Fruit fly (Drosophila melanogaster) whole organism, embryonic: Measurements from ENCODE around the gene CG15011.

Experiments used
- CG10147 ChIP-seq: fragments of 200-800 bp; sonication (Bioruptor generic); optimal IDR thresholded peaks from 2 replicates; lab custom pipeline; 2019; ENCODE audit warnings: missing biosample characterization, mild to moderate bottlenecking, missing genetic modification characterization, moderate library complexity
- CG10321 ChIP-seq: fragments of 200-800 bp; sonication (Bioruptor generic); IDR thresholded peaks from 2 replicates; pipeline ENCODE4 v1.3.6; 2022; ENCODE audit warnings: missing biosample characterization, missing genetic modification characterization
- CG10959 ChIP-seq: fragments of 200-800 bp; sonication (Bioruptor generic); IDR thresholded peaks from 2 replicates; pipeline ENCODE4 v1.3.6; 2022; ENCODE audit warnings: missing biosample characterization, missing genetic modification characterization
- CG11504 ChIP-seq: fragments of 200-800 bp; sonication (Bioruptor generic); optimal IDR thresholded peaks from 3 replicates; lab custom pipeline; 2019; ENCODE audit warnings: missing biosample characterization, mild to moderate bottlenecking, missing genetic modification characterization, moderate library complexity
- CG11695 ChIP-seq: fragments of 200-800 bp; sonication (Bioruptor generic); IDR thresholded peaks from 3 replicates; pipeline ENCODE4 v1.3.6; 2022; ENCODE audit warnings: missing biosample characterization, missing genetic modification characterization
- CG12299 ChIP-seq: fragments of 200-800 bp; sonication (Bioruptor generic); optimal IDR thresholded peaks from 2 replicates; lab custom pipeline; 2018; ENCODE audit warnings: missing biosample characterization, mild to moderate bottlenecking, missing genetic modification characterization
- CG14050 ChIP-seq: fragments of 200-800 bp; sonication (Bioruptor generic); IDR thresholded peaks from 3 replicates; pipeline ENCODE4 v1.3.6; 2022; ENCODE audit warnings: missing biosample characterization, missing genetic modification characterization
- CG15011 ChIP-seq: fragments of 200-800 bp; sonication (Bioruptor generic); optimal IDR thresholded peaks from 3 replicates; lab custom pipeline; 2018; ENCODE audit warnings: missing biosample characterization, mild to moderate bottlenecking, missing genetic modification characterization
- CG15479 ChIP-seq: fragments of 200-800 bp; sonication (Bioruptor generic); optimal IDR thresholded peaks from 3 replicates; lab custom pipeline; 2019; ENCODE audit warnings: missing biosample characterization, mild to moderate bottlenecking, missing genetic modification characterization, moderate library complexity
- CG15601 ChIP-seq: fragments of 200-800 bp; sonication (Bioruptor generic); optimal IDR thresholded peaks from 3 replicates; lab custom pipeline; 2019; ENCODE audit warnings: missing biosample characterization, mild to moderate bottlenecking, missing genetic modification characterization, moderate library complexity
- CG1647 ChIP-seq: fragments of 200-800 bp; sonication (Bioruptor generic); optimal IDR thresholded peaks from 3 replicates; lab custom pipeline; 2016; ENCODE audit warnings: missing biosample characterization, missing genetic modification characterization
- CG16813 ChIP-seq: fragments of 200-800 bp; sonication (Bioruptor generic); IDR thresholded peaks from 3 replicates; pipeline ENCODE4 v1.3.6; 2022; ENCODE audit warnings: missing biosample characterization, missing genetic modification characterization; ENCODE audit not compliant: partially characterized antibody
- CG16815 ChIP-seq: fragments of 200-800 bp; sonication (Bioruptor generic); optimal IDR thresholded peaks from 3 replicates; lab custom pipeline; 2017; ENCODE audit warnings: missing biosample characterization, mild to moderate bottlenecking, missing genetic modification characterization
- CG17361 ChIP-seq: fragments of 200-800 bp; sonication (Bioruptor generic); IDR thresholded peaks from 3 replicates; pipeline ENCODE4 v1.3.6; 2022; ENCODE audit warnings: missing biosample characterization, missing genetic modification characterization
- CG30020 ChIP-seq: fragments of 200-800 bp; optimal IDR thresholded peaks from 2 replicates; lab custom pipeline; 2019; ENCODE audit warnings: missing biosample characterization, mild to moderate bottlenecking, missing genetic modification characterization, moderate library complexity
- CG31224 ChIP-seq: fragments of 200-800 bp; sonication (Bioruptor generic); IDR thresholded peaks from 2 replicates; pipeline ENCODE4 v1.3.6; 2022; ENCODE audit warnings: missing biosample characterization, missing genetic modification characterization
- CG3995 ChIP-seq: fragments of 200-800 bp; sonication (Bioruptor generic); optimal IDR thresholded peaks from 3 replicates; lab custom pipeline; 2016; ENCODE audit warnings: missing biosample characterization, missing genetic modification characterization
- CG4404 ChIP-seq: fragments of 200-800 bp; sonication (Bioruptor generic); IDR thresholded peaks from 2 replicates; pipeline ENCODE4 v1.3.6; 2022; ENCODE audit warnings: missing biosample characterization, missing genetic modification characterization
- CG4854 ChIP-seq: fragments of 200-800 bp; sonication (Bioruptor generic); optimal IDR thresholded peaks from 2 replicates; lab custom pipeline; 2016; ENCODE audit warnings: missing biosample characterization, missing genetic modification characterization, inconsistent platforms
- CG6854 ChIP-seq: fragments of 200-800 bp; sonication (Bioruptor generic); optimal IDR thresholded peaks from 3 replicates; lab custom pipeline; 2017; ENCODE audit warnings: missing biosample characterization, mild to moderate bottlenecking, missing genetic modification characterization
- CHES-1-like ChIP-seq: fragments of 200-800 bp; sonication (Bioruptor generic); optimal IDR thresholded peaks from 2 replicates; lab custom pipeline; 2016; ENCODE audit warnings: missing biosample characterization, missing genetic modification characterization
- Drgx ChIP-seq: fragments of 200-800 bp; sonication (Bioruptor generic); IDR thresholded peaks from 2 replicates; pipeline ENCODE4 v1.3.6; 2022; ENCODE audit warnings: missing biosample characterization, missing genetic modification characterization
- ERR ChIP-seq: fragments of 200-800 bp; sonication (Bioruptor generic); optimal IDR thresholded peaks from 2 replicates; lab custom pipeline; 2016; ENCODE audit warnings: missing biosample characterization, missing genetic modification characterization
- Hey ChIP-seq: fragments of 200-800 bp; sonication (Bioruptor generic); optimal IDR thresholded peaks from 3 replicates; lab custom pipeline; 2018; ENCODE audit warnings: missing biosample characterization, mild to moderate bottlenecking, missing genetic modification characterization
- Hr3 ChIP-seq: fragments of 200-800 bp; sonication (Bioruptor generic); optimal IDR thresholded peaks from 3 replicates; lab custom pipeline; 2016; ENCODE audit warnings: missing biosample characterization, missing genetic modification characterization
- Myb ChIP-seq: fragments of 200-800 bp; sonication (Bioruptor generic); optimal IDR thresholded peaks from 2 replicates; lab custom pipeline; 2016; ENCODE audit warnings: missing biosample characterization, missing genetic modification characterization
- NC2β ChIP-seq: fragments of 200-800 bp; sonication (Bioruptor generic); optimal IDR thresholded peaks from 2 replicates; lab custom pipeline; 2016; ENCODE audit warnings: missing biosample characterization, missing genetic modification characterization
- Ptx1 ChIP-seq: fragments of 200-800 bp; sonication (Bioruptor generic); IDR thresholded peaks from 2 replicates; pipeline ENCODE4 v1.3.6; 2022; ENCODE audit warnings: missing biosample characterization, missing genetic modification characterization
- Sry-β ChIP-seq: fragments of 200-800 bp; sonication (Bioruptor generic); optimal IDR thresholded peaks from 2 replicates; lab custom pipeline; 2018; ENCODE audit warnings: missing biosample characterization, mild to moderate bottlenecking, missing genetic modification characterization, moderate library complexity
- Trl ChIP-seq, 3 experiments: fragments of >200 bp in 2 of 3; fragments of 200-800 bp in 1 of 3; sonication (Bioruptor generic) in 1 of 3; optimal IDR thresholded peaks; 2 replicates in 1 of 3; 3 replicates in 2 of 3; lab custom pipeline; 2016 to 2017; ENCODE audit warnings: missing biosample characterization in 1 of 3, missing genetic modification characterization in 1 of 3
- Usf ChIP-seq: fragments of 200-800 bp; sonication (Bioruptor generic); optimal IDR thresholded peaks from 2 replicates; lab custom pipeline; 2017; ENCODE audit warnings: missing genotype, missing biosample characterization, missing genetic modification characterization
- ab ChIP-seq: fragments of 200-800 bp; sonication (Bioruptor generic); optimal IDR thresholded peaks from 2 replicates; lab custom pipeline; 2016; ENCODE audit warnings: missing biosample characterization, missing genetic modification characterization
- ap ChIP-seq: fragments of 200-800 bp; sonication (Bioruptor generic); IDR thresholded peaks from 2 replicates; pipeline ENCODE4 v1.3.6; 2022; ENCODE audit warnings: missing biosample characterization, missing genetic modification characterization
- ase ChIP-seq: fragments of 200-800 bp; sonication (Bioruptor generic); IDR thresholded peaks from 3 replicates; pipeline ENCODE4 v1.3.6; 2022; ENCODE audit warnings: missing biosample characterization, missing genetic modification characterization
- da ChIP-seq: fragments of 200-800 bp; sonication (Bioruptor generic); optimal IDR thresholded peaks from 2 replicates; lab custom pipeline; 2016; ENCODE audit warnings: missing biosample characterization, missing genetic modification characterization
- dmrt11E ChIP-seq: fragments of 200-800 bp; sonication (Bioruptor generic); optimal IDR thresholded peaks from 3 replicates; lab custom pipeline; 2018; ENCODE audit warnings: missing biosample characterization, mild to moderate bottlenecking, missing genetic modification characterization, moderate library complexity
- fru ChIP-seq: fragments of >200 bp; optimal IDR thresholded peaks from 2 replicates; lab custom pipeline; 2017
- gem ChIP-seq: fragments of 200-800 bp; sonication (Bioruptor generic); optimal IDR thresholded peaks from 2 replicates; lab custom pipeline; 2019; ENCODE audit warnings: missing biosample characterization, mild to moderate bottlenecking, missing genetic modification characterization, moderate library complexity
- jing ChIP-seq: fragments of 200-800 bp; sonication (Bioruptor generic); optimal IDR thresholded peaks from 2 replicates; lab custom pipeline; 2018; ENCODE audit warnings: missing biosample characterization, mild to moderate bottlenecking, missing genetic modification characterization
- kni ChIP-seq: fragments of 200-800 bp; sonication (Bioruptor generic); optimal IDR thresholded peaks from 3 replicates; lab custom pipeline; 2017; ENCODE audit warnings: mild to moderate bottlenecking, missing biosample characterization, missing genetic modification reagents, missing genetic modification characterization
- lola ChIP-seq, 3 experiments: fragments of >200 bp in 2 of 3; fragments of 200-800 bp in 1 of 3; sonication (Bioruptor generic) in 1 of 3; optimal IDR thresholded peaks; 2 replicates each; lab custom pipeline; 2017 to 2019; ENCODE audit warnings: missing biosample characterization in 3 of 3, missing genetic modification characterization in 3 of 3, mild to moderate bottlenecking in 1 of 3, moderate library complexity in 1 of 3
- nom ChIP-seq: fragments of 200-800 bp; sonication (Bioruptor generic); optimal IDR thresholded peaks from 2 replicates; lab custom pipeline; 2017; ENCODE audit warnings: missing biosample characterization, missing genetic modification characterization, mild to moderate bottlenecking, moderate library complexity, missing genetic modification reagents
- oc ChIP-seq: fragments of 200-800 bp; sonication (Bioruptor generic); optimal IDR thresholded peaks from 2 replicates; lab custom pipeline; 2018; ENCODE audit warnings: missing biosample characterization, mild to moderate bottlenecking, missing genetic modification characterization, moderate library complexity
- otp ChIP-seq: fragments of 200-800 bp; sonication (Bioruptor generic); IDR thresholded peaks from 3 replicates; pipeline ENCODE4, ENCODE4 v1.3.6; 2022; ENCODE audit warnings: missing biosample characterization, missing genetic modification characterization
- pfk ChIP-seq: fragments of 200-800 bp; sonication (Bioruptor generic); optimal IDR thresholded peaks from 2 replicates; lab custom pipeline; 2018; ENCODE audit warnings: missing biosample characterization, mild to moderate bottlenecking, missing genetic modification characterization, moderate library complexity
- sima ChIP-seq: fragments of 200-800 bp; sonication (Bioruptor generic); optimal IDR thresholded peaks from 2 replicates; lab custom pipeline; 2016; ENCODE audit warnings: missing biosample characterization, missing genetic modification characterization
- tll ChIP-seq, 2 experiments: fragments of 200-800 bp in 1 of 2; fragments of >200 bp in 1 of 2; sonication (Bioruptor generic) in 1 of 2; optimal IDR thresholded peaks; 2 replicates each; lab custom pipeline; 2017 to 2019; ENCODE audit warnings: missing biosample characterization in 2 of 2, missing genetic modification characterization in 2 of 2, mild to moderate bottlenecking in 1 of 2, moderate library complexity in 1 of 2
- zen ChIP-seq: fragments of 200-800 bp; sonication (Bioruptor generic); optimal IDR thresholded peaks from 3 replicates; lab custom pipeline; 2018; ENCODE audit warnings: missing biosample characterization, mild to moderate bottlenecking, missing genetic modification characterization, moderate library complexity
- zen2 ChIP-seq: fragments of 200-800 bp; sonication (Bioruptor generic); IDR thresholded peaks from 3 replicates; pipeline ENCODE4 v1.3.6; 2022; ENCODE audit warnings: missing biosample characterization, missing genetic modification characterization; ENCODE audit not compliant: partially characterized antibody

The CG15011 gene

dm6 chr3L:4252121-4252861, 6.7 kb downstream of the CG15011 start (continued):
- TF ChIP-seq lola (GFP tag; optimal IDR thresholded peaks at IDR 0.05; lab: Kevin White, UChicago) (peak in 1 of 3 experiments; percentile 8), tll (GFP tag; optimal IDR thresholded peaks at IDR 0.05; lab: Kevin White, UChicago) (peak; percentile 23 to 75), CG4854 (GFP tag; lab: Kevin White, UChicago) (no peak), CG16815 (no peak), Usf (GFP tag; lab: Kevin White, UChicago) (no peak), pfk (GFP tag; lab: Kevin White, UChicago) (no peak), CG16813 (no peak), CG15479 (peak; percentile 35), CG6854 (no peak), Sry-β (GFP tag; lab: Kevin White, UChicago) (peak; percentile 85), CG10147 (GFP tag; lab: Kevin White, UChicago) (no peak), CG30020 (tag; lab: Kevin White, UChicago) (no peak), sima (GFP tag; lab: Kevin White, UChicago) (no peak), CG14050 (GFP tag; lab: Robert Waterston, UW) (no peak), Drgx (no peak), CG3995 (GFP tag; lab: Kevin White, UChicago) (peak; percentile 92), jing (GFP tag; lab: Kevin White, UChicago) (no peak), gem (no peak), CG1647 (GFP tag; lab: Kevin White, UChicago) (no peak), da (GFP tag; lab: Kevin White, UChicago) (no peak), otp (GFP tag; lab: Robert Waterston, UW) (no peak), CHES-1-like (GFP tag; lab: Kevin White, UChicago) (no peak), ase (no peak), CG11695 (GFP tag; lab: Robert Waterston, UW) (no peak), Trl (optimal IDR thresholded peaks at IDR 0.05; lab: Kevin White, UChicago) (peak; percentile 42 to 62), Trl (GFP tag; optimal IDR thresholded peaks at IDR 0.05; lab: Kevin White, UChicago) (no peak), zen (no peak), nom (GFP tag; lab: Kevin White, UChicago) (peak; percentile 65), CG11504 (tag; lab: Kevin White, UChicago) (no peak), CG10959 (no peak), ab (GFP tag; lab: Kevin White, UChicago) (no peak), ap (GFP tag; lab: Robert Waterston, UW) (no peak), ERR (GFP tag; lab: Kevin White, UChicago) (no peak), Ptx1 (GFP tag; lab: Robert Waterston, UW) (no peak), Hey (tag; lab: Kevin White, UChicago) (no peak), CG10321 (no peak), dmrt11E (tag; lab: Kevin White, UChicago) (no peak), Myb (GFP tag; lab: Kevin White, UChicago) (peak; percentile 8), CG15601 (tag; lab: Kevin White, UChicago) (no peak), CG31224 (GFP tag; lab: Robert Waterston, UW) (no peak), oc (no peak), CG15011 (no peak), CG17361 (GFP tag; lab: Robert Waterston, UW) (no peak), Hr3 (GFP tag; lab: Kevin White, UChicago) (no peak), NC2β (GFP tag; lab: Kevin White, UChicago) (no peak), zen2 (GFP tag; lab: Robert Waterston, UW) (0 out of 3 replicates have a peak, but pooled peaks have one; percentile 39), kni (GFP tag; lab: Kevin White, UChicago) (peak; percentile 46), CG4404 (GFP tag; lab: Robert Waterston, UW) (no peak), CG12299 (tag; lab: Kevin White, UChicago) (no peak), fru (lab: Kevin White, UChicago) (no peak)
